Worm (Caenorhabditis elegans) whole organism, L4 larva: ENCODE results near the gene B0244.5.

Experiments
- F10B5.3 ChIP-seq: sonication (generic microtip); optimal IDR thresholded peaks from 2 replicates; lab custom pipeline; 2016; ENCODE audit warnings: mild to moderate bottlenecking, missing genetic modification characterization, missing compliant biosample characterization
- F26F4.8 ChIP-seq: fragments of 200-800 bp; sonication (Bioruptor generic); conservative IDR thresholded peaks from 2 replicates; pipeline ENCODE4 v1.3.6; 2022; ENCODE audit warnings: missing genetic modification characterization, missing compliant biosample characterization
- F37D6.2 ChIP-seq: sonication (generic microtip); optimal IDR thresholded peaks from 2 replicates; lab custom pipeline; 2016; ENCODE audit warnings: mild to moderate bottlenecking, missing genetic modification characterization, missing compliant biosample characterization
- F49E8.2 ChIP-seq: sonication (generic microtip); optimal IDR thresholded peaks from 2 replicates; lab custom pipeline; 2016; ENCODE audit warnings: missing compliant biosample characterization, mild to moderate bottlenecking, missing genetic modification characterization, borderline replicate concordance
- R02D3.7 ChIP-seq: fragments of 150-350 bp; sonication (generic microtip); optimal IDR thresholded peaks from 3 replicates; lab custom pipeline; 2014; ENCODE audit warnings: missing biosample characterization, missing genetic modification characterization
- Y48G9A.11 ChIP-seq: fragments of 200-800 bp; sonication (Bioruptor generic); IDR thresholded peaks from 2 replicates; pipeline ENCODE4 v1.3.6; 2022; ENCODE audit warnings: missing genetic modification reagents, missing genetic modification characterization, missing compliant biosample characterization
- ZK337.2 ChIP-seq: fragments of 200-800 bp; sonication (Bioruptor generic); IDR thresholded peaks from 2 replicates; pipeline ENCODE4 v1.3.6; 2022; ENCODE audit warnings: missing genetic modification reagents, missing genetic modification characterization, missing compliant biosample characterization
- aha-1 ChIP-seq: fragments of 150-350 bp; peaks from one replicate; lab custom pipeline; 2014; ENCODE audit warnings: missing biosample characterization, missing genetic modification characterization
- aly-2 ChIP-seq: sonication (generic microtip); optimal IDR thresholded peaks from 2 replicates; lab custom pipeline; 2018; ENCODE audit warnings: missing biosample characterization, missing genetic modification characterization
- ceh-20 ChIP-seq: fragments of 200-800 bp; sonication (Bioruptor generic); IDR thresholded peaks from 2 replicates; pipeline ENCODE4 v1.3.6; 2022; ENCODE audit warnings: missing genetic modification reagents, missing genetic modification characterization, missing compliant biosample characterization
- ceh-32 ChIP-seq: sonication (generic microtip); optimal IDR thresholded peaks from 2 replicates; lab custom pipeline; 2016; ENCODE audit warnings: mild to moderate bottlenecking, missing genetic modification characterization, missing compliant biosample characterization; ENCODE audit not compliant: poor library complexity
- ctbp-1 ChIP-seq: fragments of 200-800 bp; sonication (Bioruptor generic); IDR thresholded peaks from 2 replicates; pipeline ENCODE4 v1.3.6; 2022; ENCODE audit warnings: missing genetic modification reagents, missing genetic modification characterization, missing compliant biosample characterization
- daf-16 ChIP-seq, 3 experiments: sonication (generic microtip); optimal IDR thresholded peaks; 2 replicates each; lab custom pipeline; 2016 to 2017; ENCODE audit warnings: missing genetic modification characterization in 3 of 3, missing genetic modification reagents in 3 of 3, mild to moderate bottlenecking in 2 of 3, missing compliant biosample characterization in 2 of 3, missing biosample characterization in 1 of 3, moderate library complexity in 1 of 3
- dmd-6 ChIP-seq: fragments of 200-800 bp; sonication (Bioruptor generic); IDR thresholded peaks from 2 replicates; pipeline ENCODE4 v1.3.6; 2022; ENCODE audit warnings: missing genetic modification reagents, missing genetic modification characterization, missing compliant biosample characterization
- dmd-8 ChIP-seq: fragments of 200-800 bp; sonication (Bioruptor generic); IDR thresholded peaks from 2 replicates; pipeline ENCODE4 v1.3.6; 2022; ENCODE audit warnings: missing genetic modification characterization, missing compliant biosample characterization
- dmd-9 ChIP-seq: fragments of 200-800 bp; sonication (Bioruptor generic); IDR thresholded peaks from 2 replicates; pipeline ENCODE4 v1.3.6; 2022; ENCODE audit warnings: missing genetic modification reagents, missing genetic modification characterization, missing compliant biosample characterization
- dve-1 ChIP-seq: sonication (generic microtip); optimal IDR thresholded peaks from 2 replicates; lab custom pipeline; 2017; ENCODE audit warnings: antibody characterized with exemption, mild to moderate bottlenecking, missing genetic modification characterization, missing compliant biosample characterization; ENCODE audit not compliant: insufficient read depth
- fkh-10 ChIP-seq: fragments of 150-350 bp; optimal IDR thresholded peaks from 2 replicates; lab custom pipeline; 2014; ENCODE audit warnings: missing biosample characterization, missing genetic modification reagents, missing genetic modification characterization
- gei-8 ChIP-seq: fragments of 200-800 bp; sonication (Bioruptor generic); optimal IDR thresholded peaks from 2 replicates; lab custom pipeline; 2018; ENCODE audit warnings: mild to moderate bottlenecking, missing genetic modification characterization, missing compliant biosample characterization
- hif-1 ChIP-seq, 2 experiments: sonication (generic microtip); optimal IDR thresholded peaks; 2 replicates each; lab custom pipeline; 2016 to 2017; ENCODE audit warnings: missing compliant biosample characterization in 2 of 2, missing genetic modification characterization in 2 of 2, missing genetic modification reagents in 2 of 2, missing genotype in 2 of 2, mild to moderate bottlenecking in 1 of 2
- hlh-11 ChIP-seq: fragments of 200-800 bp; sonication (Bioruptor generic); optimal IDR thresholded peaks from 2 replicates; lab custom pipeline; 2018; ENCODE audit warnings: mild to moderate bottlenecking, missing genetic modification characterization, missing compliant biosample characterization
- hlh-30 ChIP-seq: sonication (generic microtip); optimal IDR thresholded peaks from 2 replicates; lab custom pipeline; 2017; ENCODE audit warnings: antibody characterized with exemption, mild to moderate bottlenecking, missing genetic modification characterization, missing compliant biosample characterization; ENCODE audit not compliant: insufficient read depth
- hmg-1.1 ChIP-seq: fragments of 200-800 bp; sonication (Bioruptor generic); IDR thresholded peaks from 2 replicates; pipeline ENCODE4 v1.3.6; 2022; ENCODE audit warnings: missing genetic modification reagents, missing genetic modification characterization, missing compliant biosample characterization
- jun-1 ChIP-seq: fragments of 150-350 bp; optimal IDR thresholded peaks from 2 replicates; lab custom pipeline; 2014; ENCODE audit warnings: missing biosample characterization, missing genetic modification reagents, missing genetic modification characterization
- lsy-2 ChIP-seq, 2 experiments: fragments of 150-350 bp in 1 of 2; sonication (generic microtip) in 1 of 2; optimal IDR thresholded peaks; 2 replicates each; lab custom pipeline; 2014 to 2017; ENCODE audit warnings: missing biosample characterization in 2 of 2, missing genetic modification characterization in 2 of 2
- madf-9 ChIP-seq: fragments of 200-800 bp; sonication (Bioruptor generic); conservative IDR thresholded peaks from 2 replicates; pipeline ENCODE4 v1.3.6; 2022; ENCODE audit warnings: missing genetic modification reagents, missing genetic modification characterization, missing compliant biosample characterization
- mep-1 ChIP-seq: fragments of 150-350 bp; sonication (generic microtip); optimal IDR thresholded peaks from 3 replicates; lab custom pipeline; 2014; ENCODE audit warnings: missing biosample characterization, missing genetic modification characterization
- mes-2 ChIP-seq: sonication (generic microtip); optimal IDR thresholded peaks from 2 replicates; lab custom pipeline; 2016; ENCODE audit warnings: missing genotype, mild to moderate bottlenecking, missing genetic modification characterization, missing compliant biosample characterization; ENCODE audit not compliant: poor library complexity, severe bottlenecking
- mxl-2 ChIP-seq: fragments of 200-800 bp; sonication (Bioruptor generic); conservative IDR thresholded peaks from 2 replicates; pipeline ENCODE4 v1.3.6; 2022; ENCODE audit warnings: missing genetic modification reagents, missing genetic modification characterization, missing compliant biosample characterization
- nhr-10 ChIP-seq: fragments of 150-350 bp; optimal IDR thresholded peaks from 2 replicates; lab custom pipeline; 2014; ENCODE audit warnings: missing biosample characterization, missing genetic modification characterization
- nhr-102 ChIP-seq: sonication (generic microtip); optimal IDR thresholded peaks from 2 replicates; lab custom pipeline; 2016; ENCODE audit warnings: mild to moderate bottlenecking, missing genetic modification characterization, moderate library complexity, missing compliant biosample characterization
- nhr-111 ChIP-seq: fragments of 200-800 bp; sonication (Bioruptor generic); optimal IDR thresholded peaks from 2 replicates; lab custom pipeline; 2018; ENCODE audit warnings: mild to moderate bottlenecking, missing genetic modification characterization, missing compliant biosample characterization
- nhr-237 ChIP-seq: sonication (generic microtip); optimal IDR thresholded peaks from 2 replicates; lab custom pipeline; 2017; ENCODE audit warnings: missing biosample characterization, missing genetic modification characterization
- nhr-25 ChIP-seq: sonication (generic microtip); optimal IDR thresholded peaks from 2 replicates; lab custom pipeline; 2017; ENCODE audit warnings: missing genetic modification characterization, mild to moderate bottlenecking, missing compliant biosample characterization, antibody characterized with exemption, moderate library complexity, borderline replicate concordance; ENCODE audit not compliant: insufficient read depth
- nhr-41 ChIP-seq: fragments of 200-800 bp; sonication (Bioruptor generic); IDR thresholded peaks from 2 replicates; pipeline ENCODE4 v1.3.6; 2022; ENCODE audit warnings: missing genetic modification reagents, missing genetic modification characterization, missing compliant biosample characterization
- nhr-48 ChIP-seq: sonication (generic microtip); optimal IDR thresholded peaks from 2 replicates; lab custom pipeline; 2016; ENCODE audit warnings: mild to moderate bottlenecking, missing genetic modification characterization, missing compliant biosample characterization
- nhr-76 ChIP-seq: fragments of 150-350 bp; optimal IDR thresholded peaks from 2 replicates; lab custom pipeline; 2014; ENCODE audit warnings: missing biosample characterization, missing genetic modification characterization
- pqm-1 ChIP-seq: sonication (generic microtip); optimal IDR thresholded peaks from 2 replicates; lab custom pipeline; 2017; ENCODE audit warnings: missing biosample characterization, missing genetic modification characterization
- rbr-2 ChIP-seq: sonication (generic microtip); optimal IDR thresholded peaks from 2 replicates; lab custom pipeline; 2016; ENCODE audit warnings: missing genotype, missing genetic modification characterization, missing compliant biosample characterization
- saeg-2 ChIP-seq: fragments of 200-800 bp; sonication (Bioruptor generic); IDR thresholded peaks from 2 replicates; pipeline ENCODE4 v1.3.6; 2022; ENCODE audit warnings: missing genetic modification reagents, missing genetic modification characterization, missing compliant biosample characterization
- skn-1 ChIP-seq: fragments of 150-350 bp; optimal IDR thresholded peaks from 2 replicates; lab custom pipeline; 2014; ENCODE audit warnings: missing biosample characterization, missing genetic modification characterization
- unc-39 ChIP-seq: sonication (generic microtip); optimal IDR thresholded peaks from 2 replicates; lab custom pipeline; 2017; ENCODE audit warnings: missing biosample characterization, missing genetic modification characterization
- unc-62 ChIP-seq, 3 experiments: fragments of 150-350 bp in 1 of 3; sonication (generic microtip); optimal IDR thresholded peaks in 2 of 3; peaks in 1 of 3; 1 replicate in 1 of 3; 2 replicates in 2 of 3; lab custom pipeline; 2014 to 2017; ENCODE audit warnings: missing biosample characterization in 3 of 3, missing genetic modification characterization in 3 of 3, missing genetic modification reagents in 3 of 3, missing genotype in 1 of 3
- zfp-2 ChIP-seq: sonication (generic microtip); optimal IDR thresholded peaks from 2 replicates; lab custom pipeline; 2016; ENCODE audit warnings: mild to moderate bottlenecking, missing genetic modification characterization, missing compliant biosample characterization
- zfp-3 ChIP-seq: fragments of 200-800 bp; sonication (Bioruptor generic); conservative IDR thresholded peaks from 2 replicates; pipeline ENCODE4 v1.3.6; 2022; ENCODE audit warnings: missing genetic modification reagents, missing genetic modification characterization, missing compliant biosample characterization

Gene B0244.5

ce11 chrIII:5758519-5759099, 13.9 kb downstream of the B0244.5 start (continued):
- peak; percentile 59 for TF ChIP-seq mep-1 (tag; lab: Kevin White, UChicago)
- TF ChIP-seq dmd-9 (GFP tag; lab: Robert Waterston, UW), result no peak
- TF ChIP-seq pqm-1 (tag; lab: Kevin White, UChicago), result no peak
- TF ChIP-seq saeg-2, result 0 out of 2 replicates have a peak, but pooled peaks have one; percentile 31
- TF ChIP-seq nhr-111, result no peak
- no peak for TF ChIP-seq nhr-102
- TF ChIP-seq unc-39 (tag; lab: Kevin White, UChicago), result no peak
- no peak for TF ChIP-seq R02D3.7
- no peak for TF ChIP-seq F49E8.2
- no peak for TF ChIP-seq aly-2 (tag; lab: Kevin White, UChicago)
- no peak for TF ChIP-seq daf-16 (GFP tag; optimal IDR thresholded peaks at IDR 0.05; lab: Kevin White, UChicago)
- no peak for TF ChIP-seq daf-16 (tag; optimal IDR thresholded peaks at IDR 0.05; lab: Kevin White, UChicago)
- TF ChIP-seq, all 104 proteins: peak for 21

DNA sequence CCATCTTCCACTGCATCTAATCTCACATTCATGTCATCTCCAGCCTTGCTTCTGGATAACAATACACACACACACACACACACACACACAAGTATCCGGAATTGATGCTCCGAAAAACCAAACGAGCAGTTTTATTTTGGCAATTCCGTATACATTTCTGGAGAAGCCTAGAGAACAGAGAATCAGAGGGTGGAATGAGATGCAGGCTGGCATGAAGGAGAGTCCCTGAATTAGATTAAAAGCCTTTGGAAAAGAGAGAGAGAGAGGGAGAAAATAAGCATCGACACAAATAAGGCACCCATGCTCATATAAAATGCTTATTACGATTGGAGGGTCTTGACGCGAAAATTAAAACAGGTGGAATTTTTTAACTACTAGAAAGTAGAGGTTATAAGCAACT, 16.0 kb downstream of the B0244.5 start:
- TF ChIP-seq rbr-2 (tag; lab: Kevin White, UChicago), result no peak
- no peak for TF ChIP-seq hmg-1.1 (GFP tag; lab: Robert Waterston, UW)
- TF ChIP-seq pqm-1 (tag; lab: Kevin White, UChicago), result no peak
- no peak for TF ChIP-seq daf-16 (GFP tag; optimal IDR thresholded peaks at IDR 0.05; lab: Kevin White, UChicago)
- no peak for TF ChIP-seq daf-16 (tag; optimal IDR thresholded peaks at IDR 0.05; lab: Kevin White, UChicago)
- TF ChIP-seq hlh-11 (tag; lab: Kevin White, UChicago), result no peak
- peak in 1 of 2 experiments; percentile 1 for TF ChIP-seq unc-62 (GFP tag; optimal IDR thresholded peaks at IDR 0.05 in 1 of 2; lab: Kevin White, UChicago)
- TF ChIP-seq unc-62 (tag; optimal IDR thresholded peaks at IDR 0.05; lab: Kevin White, UChicago), result no peak
- TF ChIP-seq dmd-8 (GFP tag; lab: Robert Waterston, UW), result no peak
- TF ChIP-seq aha-1 (tag; lab: Kevin White, UChicago), result peak; percentile 85
- TF ChIP-seq saeg-2, result no peak
- no peak for TF ChIP-seq ceh-20 (GFP tag; lab: Robert Waterston, UW)
- no peak for TF ChIP-seq nhr-102
- no peak for TF ChIP-seq F26F4.8 (GFP tag; lab: Robert Waterston, UW)
- no peak for TF ChIP-seq nhr-10 (tag; lab: Kevin White, UChicago)
- no peak for TF ChIP-seq ceh-32 (tag; lab: Kevin White, UChicago)
- peak in 1 of 2 experiments; percentile 28 for TF ChIP-seq lsy-2 (tag; optimal IDR thresholded peaks at IDR 0.05; lab: Kevin White, UChicago)
- 0 out of 2 replicates have a peak, but pooled peaks have one; percentile 7 for TF ChIP-seq ctbp-1 (GFP tag; lab: Robert Waterston, UW)
- TF ChIP-seq fkh-10 (GFP tag; lab: Kevin White, UChicago), result no peak
- TF ChIP-seq zfp-2 (tag; lab: Kevin White, UChicago), result no peak
- TF ChIP-seq F10B5.3 (tag; lab: Kevin White, UChicago), result no peak
- TF ChIP-seq F37D6.2 (tag; lab: Kevin White, UChicago), result no peak
- TF ChIP-seq jun-1, result no peak
- no peak for TF ChIP-seq nhr-48 (tag; lab: Kevin White, UChicago)
- TF ChIP-seq madf-9 (GFP tag; lab: Robert Waterston, UW), result no peak
- no peak for TF ChIP-seq gei-8 (GFP tag; lab: Kevin White, UChicago)
- TF ChIP-seq nhr-25, result no peak
- TF ChIP-seq dve-1 (tag; lab: Kevin White, UChicago), result no peak
- no peak for TF ChIP-seq dmd-6 (GFP tag; lab: Robert Waterston, UW)
- TF ChIP-seq F49E8.2, result no peak
- no peak for TF ChIP-seq zfp-3 (GFP tag; lab: Robert Waterston, UW)
- TF ChIP-seq mep-1 (tag; lab: Kevin White, UChicago), result no peak

ce11 chrIII:5761886-5762285, 17.2 kb downstream of the B0244.5 start:
- TF ChIP-seq skn-1, result no peak
- TF ChIP-seq nhr-10 (tag; lab: Kevin White, UChicago), result no peak
- TF ChIP-seq Y48G9A.11 (GFP tag; lab: Robert Waterston, UW), result peak; percentile 73; the same call in 1 of the 2 replicates
- TF ChIP-seq unc-62 (GFP tag; optimal IDR thresholded peaks at IDR 0.05 in 1 of 2; lab: Kevin White, UChicago), result peak in 1 of 2 experiments; percentile 67
- no peak for TF ChIP-seq unc-62 (tag; optimal IDR thresholded peaks at IDR 0.05; lab: Kevin White, UChicago)
- TF ChIP-seq hif-1 (tag; optimal IDR thresholded peaks at IDR 0.05; lab: Kevin White, UChicago), result no peak
- 0 out of 2 replicates have a peak, but pooled peaks have one; percentile 23 for TF ChIP-seq mxl-2
- no peak for TF ChIP-seq nhr-76 (tag; lab: Kevin White, UChicago)
- TF ChIP-seq hlh-30 (tag; lab: Kevin White, UChicago), result peak; percentile 47
- TF ChIP-seq ZK337.2 (GFP tag; lab: Robert Waterston, UW), result no peak
- TF ChIP-seq nhr-237, result no peak
- TF ChIP-seq nhr-41 (GFP tag; lab: Robert Waterston, UW), result no peak
- TF ChIP-seq F49E8.2, result no peak
- TF ChIP-seq mes-2 (tag; lab: Kevin White, UChicago), result peak; percentile 17
